Worm (Caenorhabditis elegans) whole organism, L4 larva: ENCODE measurements around the gene B0244.6.

ENCODE experiments used
- ceh-44 ChIP-seq: fragments of 200-800 bp; sonication (Bioruptor generic); IDR thresholded peaks from 2 replicates; pipeline ENCODE4 v1.3.6; 2022; ENCODE audit warnings: missing genetic modification reagents, missing genetic modification characterization, missing compliant biosample characterization
- ceh-82 ChIP-seq: sonication (generic microtip); optimal IDR thresholded peaks from 2 replicates; lab custom pipeline; 2017; ENCODE audit warnings: missing biosample characterization, missing genetic modification characterization
- daf-12 ChIP-seq: fragments of 150-350 bp; optimal IDR thresholded peaks from 2 replicates; lab custom pipeline; 2014; ENCODE audit warnings: missing biosample characterization, missing genetic modification reagents, missing genetic modification characterization
- dve-1 ChIP-seq: sonication (generic microtip); optimal IDR thresholded peaks from 2 replicates; lab custom pipeline; 2017; ENCODE audit warnings: antibody characterized with exemption, mild to moderate bottlenecking, missing genetic modification characterization, missing compliant biosample characterization; ENCODE audit not compliant: insufficient read depth
- fkh-10 ChIP-seq: fragments of 150-350 bp; optimal IDR thresholded peaks from 2 replicates; lab custom pipeline; 2014; ENCODE audit warnings: missing biosample characterization, missing genetic modification reagents, missing genetic modification characterization
- hlh-11 ChIP-seq: fragments of 200-800 bp; sonication (Bioruptor generic); optimal IDR thresholded peaks from 2 replicates; lab custom pipeline; 2018; ENCODE audit warnings: mild to moderate bottlenecking, missing genetic modification characterization, missing compliant biosample characterization
- lin-39 ChIP-seq: fragments of 150-350 bp; optimal IDR thresholded peaks from 2 replicates; lab custom pipeline; 2014; ENCODE audit warnings: missing biosample characterization, missing genetic modification reagents, missing genetic modification characterization
- lsy-2 ChIP-seq, 2 experiments: fragments of 150-350 bp in 1 of 2; sonication (generic microtip) in 1 of 2; optimal IDR thresholded peaks; 2 replicates each; lab custom pipeline; 2014 to 2017; ENCODE audit warnings: missing biosample characterization in 2 of 2, missing genetic modification characterization in 2 of 2
- madf-9 ChIP-seq: fragments of 200-800 bp; sonication (Bioruptor generic); conservative IDR thresholded peaks from 2 replicates; pipeline ENCODE4 v1.3.6; 2022; ENCODE audit warnings: missing genetic modification reagents, missing genetic modification characterization, missing compliant biosample characterization
- nhr-28 ChIP-seq: fragments of 150-350 bp; optimal IDR thresholded peaks from 2 replicates; lab custom pipeline; 2014; ENCODE audit warnings: missing biosample characterization, missing genetic modification characterization
- nhr-77 ChIP-seq: fragments of 150-350 bp; optimal IDR thresholded peaks from 2 replicates; lab custom pipeline; 2014; ENCODE audit warnings: missing biosample characterization, missing genetic modification characterization
- pqm-1 ChIP-seq: sonication (generic microtip); optimal IDR thresholded peaks from 2 replicates; lab custom pipeline; 2017; ENCODE audit warnings: missing biosample characterization, missing genetic modification characterization
- spr-3 ChIP-seq: fragments of 200-800 bp; sonication (Bioruptor generic); optimal IDR thresholded peaks from 2 replicates; lab custom pipeline; 2018; ENCODE audit warnings: mild to moderate bottlenecking, missing genetic modification characterization, missing compliant biosample characterization
- vab-7 ChIP-seq: fragments of 200-800 bp; sonication (Bioruptor generic); IDR thresholded peaks from 2 replicates; pipeline ENCODE4 v1.3.6; 2022; ENCODE audit warnings: missing genetic modification reagents, missing genetic modification characterization, missing compliant biosample characterization

DNA sequence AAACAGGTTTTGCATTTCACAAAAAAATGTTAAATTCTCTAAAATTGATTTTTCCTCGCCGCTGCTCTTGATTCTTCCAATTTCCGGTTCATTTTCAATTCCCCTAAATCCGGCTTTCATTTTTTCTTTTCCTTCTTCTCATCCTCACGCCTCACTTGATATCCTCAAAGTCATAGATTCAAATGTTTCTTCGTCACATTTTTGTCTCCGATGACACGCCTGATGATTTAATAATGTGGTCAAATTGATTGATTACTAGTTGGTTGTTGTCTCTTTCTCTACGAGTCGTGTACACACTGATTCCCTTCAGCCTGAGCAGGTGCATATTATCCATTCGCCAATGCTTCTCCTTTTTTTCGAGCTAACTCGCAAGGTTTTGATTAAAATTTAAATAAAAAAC lies 16.3 kb upstream of the B0244.6 start:
- TF ChIP-seq dve-1 (tag; lab: Kevin White, UChicago) = no peak
- no peak for TF ChIP-seq ceh-44 (GFP tag; lab: Robert Waterston, UW)
- no peak for TF ChIP-seq nhr-77 (tag; lab: Kevin White, UChicago)
- no peak for TF ChIP-seq hlh-11 (tag; lab: Kevin White, UChicago)
- no peak for TF ChIP-seq ceh-82 (tag; lab: Kevin White, UChicago)
- no peak for TF ChIP-seq daf-12 (tag; lab: Kevin White, UChicago)
- no peak for TF ChIP-seq madf-9 (GFP tag; lab: Robert Waterston, UW)
- TF ChIP-seq vab-7 (GFP tag; lab: Robert Waterston, UW) = no peak
- TF ChIP-seq pqm-1 (tag; lab: Kevin White, UChicago) = no peak
- TF ChIP-seq spr-3 (GFP tag; lab: Kevin White, UChicago) = no peak
- no peak for TF ChIP-seq lsy-2 (tag; optimal IDR thresholded peaks at IDR 0.05; lab: Kevin White, UChicago)
- no peak for TF ChIP-seq nhr-28
- TF ChIP-seq lin-39 (tag; lab: Kevin White, UChicago) = no peak
- TF ChIP-seq fkh-10 (GFP tag; lab: Kevin White, UChicago) = no peak
